Fruit fly (Drosophila melanogaster): Measurements from ENCODE around the gene COX7A.
A peak's percentile ranks its signal among the peaks of the same experiment; 100 is the strongest.

The COX7A gene

dm6 chr3R:8340675-8341275 is at the start of gene COX7A, which contains the start of gene Arl2 (continued):
- TF ChIP-seq CG10654 (GFP tag; optimal IDR thresholded peaks at IDR 0.05): no peak
- no peak for TF ChIP-seq Xbp1 (GFP tag; optimal IDR thresholded peaks at IDR 0.05)
- no peak for TF ChIP-seq CG5953 (GFP tag; IDR thresholded peaks at IDR 0.05)
- no peak for TF ChIP-seq pfk (GFP tag; optimal IDR thresholded peaks at IDR 0.05)
- no peak for TF ChIP-seq Sox102F (GFP tag; optimal IDR thresholded peaks at IDR 0.05)
- no peak for TF ChIP-seq pita (GFP tag; optimal IDR thresholded peaks at IDR 0.05)
- no peak for TF ChIP-seq dmrt11E (tag; optimal IDR thresholded peaks at IDR 0.05)
- no peak for TF ChIP-seq CG9609 (GFP tag; optimal IDR thresholded peaks at IDR 0.05)
- TF ChIP-seq sens-2 (GFP tag; IDR thresholded peaks at IDR 0.05): no peak
- TF ChIP-seq CHES-1-like (GFP tag; optimal IDR thresholded peaks at IDR 0.05): no peak
- no peak for TF ChIP-seq CG1792 (GFP tag; optimal IDR thresholded peaks at IDR 0.05)
- no peak for TF ChIP-seq Doc2 (GFP tag; IDR thresholded peaks at IDR 0.05)
- TF ChIP-seq nerfin-1 (tag; optimal IDR thresholded peaks at IDR 0.05): peak; percentile 14
- no peak for TF ChIP-seq prd (optimal IDR thresholded peaks at IDR 0.05)
- TF ChIP-seq prd (GFP tag; IDR thresholded peaks at IDR 0.05): no peak
- TF ChIP-seq CG7839 (tag; optimal IDR thresholded peaks at IDR 0.05): no peak
- peak; percentile 93 for TF ChIP-seq BEAF-32 (GFP tag; optimal IDR thresholded peaks at IDR 0.05)
- no peak for TF ChIP-seq p53 (GFP tag; optimal IDR thresholded peaks at IDR 0.05)
- no peak for TF ChIP-seq lbe (GFP tag; optimal IDR thresholded peaks at IDR 0.05)
- no peak for TF ChIP-seq Nf-YB (GFP tag; optimal IDR thresholded peaks at IDR 0.05)
- TF ChIP-seq abd-A (tag; optimal IDR thresholded peaks at IDR 0.05): no peak
- no peak for TF ChIP-seq CG15696 (tag; optimal IDR thresholded peaks at IDR 0.05)
- TF ChIP-seq psq (GFP tag; optimal IDR thresholded peaks at IDR 0.05): no peak
- TF ChIP-seq CG8290 (GFP tag; optimal IDR thresholded peaks at IDR 0.05): no peak
- TF ChIP-seq CG8290 (tag; optimal IDR thresholded peaks at IDR 0.05): no peak
- TF ChIP-seq CG6689 (GFP tag; IDR thresholded peaks at IDR 0.05): no peak
- TF ChIP-seq fd96Cb (tag; optimal IDR thresholded peaks at IDR 0.05): no peak
- no peak for TF ChIP-seq lola (GFP tag; optimal IDR thresholded peaks at IDR 0.05)
- TF ChIP-seq Dip2 (GFP tag; IDR thresholded peaks at IDR 0.05): no peak
- TF ChIP-seq gce (GFP tag; IDR thresholded peaks at IDR 0.05): no peak
- no peak for TF ChIP-seq pros (GFP tag; optimal IDR thresholded peaks at IDR 0.05)
- TF ChIP-seq br (optimal IDR thresholded peaks at IDR 0.05): no peak
- TF ChIP-seq C15 (GFP tag; IDR thresholded peaks at IDR 0.05): no peak
- TF ChIP-seq zen2 (GFP tag; IDR thresholded peaks at IDR 0.05; ENCODE audit: partially characterized antibody): peak; percentile 95
- TF ChIP-seq CG7786 (GFP tag; optimal IDR thresholded peaks at IDR 0.05): no peak
- no peak for TF ChIP-seq gt (GFP tag; IDR thresholded peaks at IDR 0.05)
- peak; percentile 47 for TF ChIP-seq CG15514 (GFP tag; optimal IDR thresholded peaks at IDR 0.05)
- no peak for TF ChIP-seq gcm2 (GFP tag; optimal IDR thresholded peaks at IDR 0.05)
- TF ChIP-seq nom (GFP tag; optimal IDR thresholded peaks at IDR 0.05): peak; percentile 23
- TF ChIP-seq ERR (GFP tag; optimal IDR thresholded peaks at IDR 0.05): no peak
- no peak for TF ChIP-seq toy (GFP tag; IDR thresholded peaks at IDR 0.05)
- TF ChIP-seq Ets97D (GFP tag; optimal IDR thresholded peaks at IDR 0.05): peak; percentile 60
- TF ChIP-seq CG32767 (GFP tag; IDR thresholded peaks at IDR 0.05): no peak
- TF ChIP-seq caup (GFP tag; optimal IDR thresholded peaks at IDR 0.05; ENCODE audit: severe bottlenecking): no peak
- no peak for TF ChIP-seq CG18619 (GFP tag; optimal IDR thresholded peaks at IDR 0.05)
- no peak for TF ChIP-seq tio (GFP tag; optimal IDR thresholded peaks at IDR 0.05)
- no peak for TF ChIP-seq CG8359 (GFP tag; optimal IDR thresholded peaks at IDR 0.05; ENCODE audit: borderline replicate concordance)
- no peak for TF ChIP-seq Spps (tag; optimal IDR thresholded peaks at IDR 0.05)
- TF ChIP-seq CG13424 (tag; optimal IDR thresholded peaks at IDR 0.05): no peak
- TF ChIP-seq Drgx (GFP tag; IDR thresholded peaks at IDR 0.05): no peak
- no peak for TF ChIP-seq CG12769 (tag; optimal IDR thresholded peaks at IDR 0.05)
